Worm (Caenorhabditis elegans) whole organism, mixed stage, embryonic: Measurements from ENCODE around the gene sre-47.

Experiments used
- blmp-1 ChIP-seq: fragments of 150-350 bp; optimal IDR thresholded peaks from 2 replicates; lab custom pipeline; 2014; ENCODE audit warnings: missing biosample characterization, missing genetic modification characterization
- ceh-39 ChIP-seq: fragments of 150-350 bp; optimal IDR thresholded peaks from 2 replicates; lab custom pipeline; 2014; ENCODE audit warnings: missing biosample characterization, missing genetic modification characterization
- ceh-43 ChIP-seq: fragments of 200-800 bp; sonication (Bioruptor generic); optimal IDR thresholded peaks from 2 replicates; lab custom pipeline; 2018; ENCODE audit warnings: mild to moderate bottlenecking, missing genetic modification characterization, moderate library complexity, missing compliant biosample characterization
- ceh-83 ChIP-seq: fragments of 200-800 bp; sonication (Bioruptor generic); optimal IDR thresholded peaks from 2 replicates; lab custom pipeline; 2018; ENCODE audit warnings: mild to moderate bottlenecking, missing genetic modification characterization, missing compliant biosample characterization
- ces-1 ChIP-seq: fragments of 150-350 bp; optimal IDR thresholded peaks from 2 replicates; lab custom pipeline; 2014; ENCODE audit warnings: missing biosample characterization, missing genetic modification reagents, missing genetic modification characterization
- cnd-1 ChIP-seq: fragments of 200-800 bp; sonication (Bioruptor generic); optimal IDR thresholded peaks from 2 replicates; lab custom pipeline; 2018; ENCODE audit warnings: mild to moderate bottlenecking, missing genetic modification characterization, missing compliant biosample characterization
- drap-1 ChIP-seq: fragments of 200-800 bp; sonication (Bioruptor generic); optimal IDR thresholded peaks from 3 replicates; lab custom pipeline; 2018; ENCODE audit warnings: mild to moderate bottlenecking, missing genetic modification characterization, missing compliant biosample characterization
- elt-3 ChIP-seq: fragments of 150-350 bp; optimal IDR thresholded peaks from 2 replicates; lab custom pipeline; 2014; ENCODE audit warnings: missing biosample characterization, missing genetic modification characterization
- flh-1 ChIP-seq: fragments of 200-800 bp; sonication (Bioruptor generic); optimal IDR thresholded peaks from 2 replicates; lab custom pipeline; 2018; ENCODE audit warnings: mild to moderate bottlenecking, missing genetic modification characterization, moderate library complexity, missing compliant biosample characterization
- hlh-1 ChIP-seq: fragments of 150-350 bp; optimal IDR thresholded peaks from 2 replicates; lab custom pipeline; 2014; ENCODE audit warnings: missing biosample characterization, missing genetic modification reagents, missing genetic modification characterization
- lin-13 ChIP-seq: fragments of 150-350 bp; optimal IDR thresholded peaks from 2 replicates; lab custom pipeline; 2014; ENCODE audit warnings: missing biosample characterization, missing genetic modification characterization
- lin-32 ChIP-seq: fragments of 200-800 bp; sonication (Bioruptor generic); optimal IDR thresholded peaks from 2 replicates; lab custom pipeline; 2018; ENCODE audit warnings: mild to moderate bottlenecking, missing genetic modification characterization, missing compliant biosample characterization
- mab-5 ChIP-seq: fragments of 150-350 bp; optimal IDR thresholded peaks from 2 replicates; lab custom pipeline; 2014; ENCODE audit warnings: missing biosample characterization, missing genetic modification characterization
- mep-1 ChIP-seq: fragments of 150-350 bp; optimal IDR thresholded peaks from 2 replicates; lab custom pipeline; 2017; ENCODE audit warnings: missing biosample characterization, missing genetic modification reagents, missing genetic modification characterization, inconsistent platforms
- nhr-12 ChIP-seq: fragments of 150-350 bp; optimal IDR thresholded peaks from 2 replicates; lab custom pipeline; 2014; ENCODE audit warnings: missing biosample characterization, missing genetic modification characterization
- nhr-237 ChIP-seq: fragments of 150-350 bp; optimal IDR thresholded peaks from 2 replicates; lab custom pipeline; 2014; ENCODE audit warnings: missing biosample characterization, missing genetic modification characterization
- nhr-28 ChIP-seq: fragments of 150-350 bp; optimal IDR thresholded peaks from 2 replicates; lab custom pipeline; 2014; ENCODE audit warnings: missing biosample characterization, missing genetic modification characterization
- nhr-76 ChIP-seq: sonication (generic microtip); optimal IDR thresholded peaks from 2 replicates; lab custom pipeline; 2017; ENCODE audit warnings: missing biosample characterization, missing genetic modification characterization
- pha-4 ChIP-seq: fragments of 150-350 bp; optimal IDR thresholded peaks from 2 replicates; lab custom pipeline; 2018; ENCODE audit warnings: missing biosample characterization, missing genetic modification reagents, missing genetic modification characterization
- sem-2 ChIP-seq: fragments of 200-800 bp; sonication (Bioruptor generic); optimal IDR thresholded peaks from 2 replicates; lab custom pipeline; 2018; ENCODE audit warnings: mild to moderate bottlenecking, missing genetic modification characterization, missing compliant biosample characterization
- snpc-4 ChIP-seq: fragments of 150-350 bp; optimal IDR thresholded peaks from 2 replicates; lab custom pipeline; 2014; ENCODE audit warnings: missing biosample characterization, missing genetic modification characterization
- sptf-1 ChIP-seq: sonication (generic microtip); optimal IDR thresholded peaks from 2 replicates; lab custom pipeline; 2017; ENCODE audit warnings: mild to moderate bottlenecking, missing genetic modification characterization, moderate library complexity, missing compliant biosample characterization
- tbx-8 ChIP-seq: fragments of 200-800 bp; sonication (Bioruptor generic); optimal IDR thresholded peaks from 2 replicates; lab custom pipeline; 2018; ENCODE audit warnings: mild to moderate bottlenecking, missing genetic modification characterization, moderate library complexity, missing compliant biosample characterization
- unc-120 ChIP-seq: sonication (generic microtip); optimal IDR thresholded peaks from 2 replicates; lab custom pipeline; 2017; ENCODE audit warnings: missing genetic modification characterization, missing compliant biosample characterization; ENCODE audit not compliant: poor library complexity, severe bottlenecking
- unc-39 ChIP-seq: fragments of 150-350 bp; optimal IDR thresholded peaks from 2 replicates; lab custom pipeline; 2014; ENCODE audit warnings: missing biosample characterization, missing genetic modification characterization
- unc-62 ChIP-seq: fragments of 150-350 bp; optimal IDR thresholded peaks from 2 replicates; lab custom pipeline; 2014; ENCODE audit warnings: missing biosample characterization, missing genetic modification reagents, missing genetic modification characterization

The sre-47 gene

DNA sequence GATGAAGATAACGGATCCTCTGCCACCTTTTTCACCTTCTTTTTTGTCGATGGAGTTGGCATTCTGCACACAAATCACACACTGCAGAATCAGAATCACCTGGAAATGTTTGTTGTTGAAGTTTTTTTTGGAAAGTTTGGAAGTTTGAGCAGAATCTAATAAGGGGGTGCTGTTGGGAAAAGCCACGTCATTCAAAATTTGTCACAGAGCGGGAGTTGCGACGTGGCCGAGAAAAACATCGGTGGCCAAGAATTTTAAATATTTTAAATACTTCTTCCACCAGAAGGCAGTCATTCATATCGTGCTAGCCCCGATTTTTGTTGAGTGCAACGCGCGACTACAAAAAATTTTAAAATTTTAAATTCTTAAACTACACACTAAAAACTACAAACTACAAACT, 22.1 kb downstream of the sre-47 start, which contains the start of gene rpi-1:
TSS of gene rpi-1 (minus strand) at position 101 of the 400 bp plus-strand sequence.
- TF ChIP-seq hlh-1 (tag; lab: Kevin White, UChicago), result no peak
- TF ChIP-seq mab-5 (tag; lab: Kevin White, UChicago), result no peak
- no peak for TF ChIP-seq drap-1
- no peak for TF ChIP-seq lin-32 (GFP tag; lab: Kevin White, UChicago)
- no peak for TF ChIP-seq unc-39 (tag; lab: Kevin White, UChicago)
- no peak for TF ChIP-seq elt-3 (tag; lab: Kevin White, UChicago)
- TF ChIP-seq sem-2, result no peak
- TF ChIP-seq sptf-1 (tag; lab: Kevin White, UChicago), result no peak
- no peak for TF ChIP-seq unc-62 (GFP tag; lab: Kevin White, UChicago)
- TF ChIP-seq, all 35 proteins: peak for 0

DNA sequence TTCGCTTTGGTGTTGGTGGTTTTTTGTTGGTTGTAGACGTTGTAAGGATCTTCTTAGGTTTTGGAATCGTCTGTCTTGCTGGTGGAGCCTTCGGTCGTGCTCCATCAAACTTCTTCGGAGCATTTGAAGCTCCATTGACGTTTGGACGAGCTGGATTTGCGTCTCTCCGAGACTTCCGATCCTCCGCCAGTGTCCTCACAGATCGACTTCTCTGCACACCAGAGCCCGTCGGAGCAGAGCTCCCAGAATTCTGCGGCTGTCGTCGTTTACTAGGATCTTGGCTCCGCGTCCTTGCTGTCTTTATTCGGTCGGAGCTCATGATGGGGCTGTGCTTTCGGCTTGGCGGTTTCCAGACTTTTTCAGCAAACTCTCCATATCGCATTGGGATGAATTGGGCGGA, 22.9 kb downstream of the sre-47 start:
- TF ChIP-seq ceh-39 (tag; lab: Kevin White, UChicago), result no peak
- TF ChIP-seq lin-32 (GFP tag; lab: Kevin White, UChicago), result no peak
- no peak for TF ChIP-seq ces-1 (GFP tag; lab: Kevin White, UChicago)
- no peak for TF ChIP-seq mep-1 (tag; lab: Kevin White, UChicago)
- no peak for TF ChIP-seq nhr-28 (tag; lab: Kevin White, UChicago)
- no peak for TF ChIP-seq tbx-8 (GFP tag; lab: Kevin White, UChicago)
- no peak for TF ChIP-seq sem-2
- no peak for TF ChIP-seq ceh-43
- TF ChIP-seq unc-62 (GFP tag; lab: Kevin White, UChicago), result no peak
- TF ChIP-seq cnd-1 (tag; lab: Kevin White, UChicago), result no peak
- TF ChIP-seq snpc-4 (tag; lab: Kevin White, UChicago), result no peak
- no peak for TF ChIP-seq hlh-1 (tag; lab: Kevin White, UChicago)
- no peak for TF ChIP-seq blmp-1
- no peak for TF ChIP-seq nhr-76 (tag; lab: Kevin White, UChicago)
- no peak for TF ChIP-seq lin-13

DNA sequence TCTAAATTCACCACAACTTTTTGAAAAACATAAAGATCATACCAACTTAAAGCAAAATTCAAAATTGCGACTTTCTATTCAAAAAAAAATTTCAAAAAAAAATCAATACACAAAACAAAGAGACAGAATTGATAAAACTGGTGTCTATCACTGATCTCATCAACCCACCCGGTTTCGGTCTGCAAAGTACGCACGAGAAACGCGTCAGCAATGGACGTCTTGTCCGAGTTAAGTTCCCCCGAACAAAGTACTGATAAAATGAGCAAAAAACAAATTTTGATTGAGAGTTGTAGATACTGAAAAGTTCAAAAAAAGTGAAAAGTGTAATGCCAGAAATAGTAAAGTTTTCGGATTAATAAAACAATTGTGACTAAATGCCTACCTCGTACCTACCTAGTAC, 26.1 kb downstream of the sre-47 start:
- TF ChIP-seq unc-62 (GFP tag; lab: Kevin White, UChicago), result no peak
- TF ChIP-seq hlh-1 (tag; lab: Kevin White, UChicago), result no peak
- no peak for TF ChIP-seq ceh-83 (GFP tag; lab: Kevin White, UChicago)
- no peak for TF ChIP-seq nhr-237 (tag; lab: Kevin White, UChicago)
- TF ChIP-seq snpc-4 (tag; lab: Kevin White, UChicago), result no peak
- TF ChIP-seq mep-1 (tag; lab: Kevin White, UChicago), result no peak
- no peak for TF ChIP-seq mab-5 (tag; lab: Kevin White, UChicago)
- TF ChIP-seq sptf-1 (tag; lab: Kevin White, UChicago), result no peak

ce11 chrII:13957437-13957836, 27.0 kb downstream of the sre-47 start, which contains the start of gene zip-3:
zip-3 (minus strand) TSS chrII:13957457.
- TF ChIP-seq tbx-8 (GFP tag; lab: Kevin White, UChicago), result no peak

ce11 chrII:13956529-13956928, 27.9 kb downstream of the sre-47 start:
- TF ChIP-seq sptf-1 (tag; lab: Kevin White, UChicago) (no peak), snpc-4 (tag; lab: Kevin White, UChicago) (no peak), lin-13 (no peak), nhr-28 (tag; lab: Kevin White, UChicago) (no peak), pha-4 (tag; lab: Kevin White, UChicago) (no peak), unc-62 (GFP tag; lab: Kevin White, UChicago) (no peak), unc-120 (no peak), blmp-1 (no peak), flh-1 (GFP tag; lab: Kevin White, UChicago) (no peak), nhr-237 (tag; lab: Kevin White, UChicago) (no peak), drap-1 (no peak), cnd-1 (tag; lab: Kevin White, UChicago) (no peak), unc-39 (tag; lab: Kevin White, UChicago) (no peak), nhr-12 (tag; lab: Kevin White, UChicago) (no peak)
- TF ChIP-seq, all 35 proteins: peak for 0

DNA sequence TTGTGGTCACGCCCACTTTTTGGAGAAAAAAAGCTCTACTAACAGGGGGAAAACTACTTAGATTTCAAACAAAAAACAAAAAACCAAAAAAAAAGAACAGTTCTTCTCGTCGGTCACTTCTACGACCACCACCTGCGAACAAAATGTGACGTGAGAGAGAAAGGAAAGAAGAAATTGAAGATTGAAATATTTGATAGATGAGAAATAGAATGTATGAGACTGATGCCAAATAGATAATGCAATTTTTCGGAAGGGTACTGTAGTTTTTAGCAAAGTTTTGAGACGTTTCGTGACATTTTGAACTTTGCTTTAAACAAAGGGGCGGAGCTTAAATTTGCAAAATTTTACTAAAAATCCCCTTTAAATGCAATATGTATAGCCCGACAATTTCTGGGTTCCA, 29.5 kb downstream of the sre-47 start:
- no peak for TF ChIP-seq ceh-39 (tag; lab: Kevin White, UChicago)
- no peak for TF ChIP-seq ces-1 (GFP tag; lab: Kevin White, UChicago)
- TF ChIP-seq, all 35 proteins: peak for 0

ce11 chrII:13954077-13954476, 30.4 kb downstream of the sre-47 start:
- no peak for TF ChIP-seq cnd-1 (tag; lab: Kevin White, UChicago)
- TF ChIP-seq ceh-43, result no peak
- no peak for TF ChIP-seq ceh-83 (GFP tag; lab: Kevin White, UChicago)
